Worm (Caenorhabditis elegans) whole organism, L1 larva: Measurements from ENCODE around the gene nhr-27.

Experiments used
- C16A3.4 ChIP-seq: fragments of 150-350 bp; optimal IDR thresholded peaks from 2 replicates; lab custom pipeline; 2014; ENCODE audit warnings: missing biosample characterization, missing genetic modification characterization
- aha-1 ChIP-seq: fragments of 150-350 bp; optimal IDR thresholded peaks from 2 replicates; lab custom pipeline; 2014; ENCODE audit warnings: missing biosample characterization, missing genetic modification characterization
- aly-2 ChIP-seq: fragments of 150-350 bp; optimal IDR thresholded peaks from 2 replicates; lab custom pipeline; 2014; ENCODE audit warnings: missing biosample characterization, missing genetic modification characterization
- blmp-1 ChIP-seq: fragments of 150-350 bp; optimal IDR thresholded peaks from 2 replicates; lab custom pipeline; 2014; ENCODE audit warnings: missing biosample characterization, missing genetic modification characterization
- ceh-63 ChIP-seq: fragments of 200-800 bp; sonication (Bioruptor generic); optimal IDR thresholded peaks from 2 replicates; lab custom pipeline; 2018; ENCODE audit warnings: mild to moderate bottlenecking, missing genetic modification characterization, missing compliant biosample characterization
- ceh-82 ChIP-seq, 3 experiments: fragments of 150-350 bp in 1 of 3; sonication (generic microtip) in 2 of 3; optimal IDR thresholded peaks; 2 replicates each; lab custom pipeline; 2014 to 2017; ENCODE audit warnings: missing biosample characterization in 3 of 3, missing genetic modification characterization in 3 of 3
- ceh-88 ChIP-seq: fragments of 200-800 bp; sonication (Bioruptor generic); IDR thresholded peaks from 2 replicates; pipeline ENCODE4 v1.3.6; 2022; ENCODE audit warnings: missing genetic modification characterization, missing compliant biosample characterization
- ceh-90 ChIP-seq: sonication (generic microtip); optimal IDR thresholded peaks from 2 replicates; lab custom pipeline; 2016; ENCODE audit warnings: missing genetic modification characterization, missing compliant biosample characterization
- ces-1 ChIP-seq: fragments of 150-350 bp; optimal IDR thresholded peaks from 2 replicates; lab custom pipeline; 2014; ENCODE audit warnings: missing biosample characterization, missing genetic modification reagents, missing genetic modification characterization
- efl-1 ChIP-seq, 4 experiments: fragments of 150-350 bp; optimal IDR thresholded peaks in 3 of 4; peaks in 1 of 4; 1 replicate in 1 of 4; 2 replicates in 3 of 4; lab custom pipeline; 2014; ENCODE audit warnings: missing biosample characterization in 2 of 4, missing genetic modification characterization in 2 of 4, missing genetic modification reagents in 2 of 4
- efl-3 ChIP-seq: fragments of 200-800 bp; sonication (Bioruptor generic); optimal IDR thresholded peaks from 2 replicates; lab custom pipeline; 2018; ENCODE audit warnings: mild to moderate bottlenecking, missing genetic modification characterization, missing compliant biosample characterization
- ets-5 ChIP-seq: fragments of 200-800 bp; sonication (Bioruptor generic); IDR thresholded peaks from 2 replicates; pipeline ENCODE4 v1.3.6; 2022; ENCODE audit warnings: missing genetic modification characterization, missing compliant biosample characterization
- fkh-10 ChIP-seq: sonication (generic microtip); optimal IDR thresholded peaks from 2 replicates; lab custom pipeline; 2017; ENCODE audit warnings: missing biosample characterization, missing genetic modification reagents, missing genetic modification characterization
- fkh-4 ChIP-seq: sonication (generic microtip); optimal IDR thresholded peaks from 2 replicates; lab custom pipeline; 2016; ENCODE audit warnings: missing compliant biosample characterization, missing genetic modification characterization, borderline replicate concordance
- fos-1 ChIP-seq: fragments of 150-350 bp; optimal IDR thresholded peaks from 2 replicates; lab custom pipeline; 2014; ENCODE audit warnings: missing biosample characterization, missing genetic modification characterization
- grh-1 ChIP-seq: fragments of 200-800 bp; sonication (Bioruptor generic); IDR thresholded peaks from 2 replicates; pipeline ENCODE4 v1.3.6; 2022; ENCODE audit warnings: missing genetic modification reagents, missing genetic modification characterization, missing compliant biosample characterization
- hlh-17 ChIP-seq: fragments of 200-800 bp; sonication (Bioruptor generic); optimal IDR thresholded peaks from 2 replicates; lab custom pipeline; 2018; ENCODE audit warnings: missing genetic modification characterization, mild to moderate bottlenecking, missing compliant biosample characterization, moderate library complexity, borderline replicate concordance
- jun-1 ChIP-seq: fragments of 150-350 bp; optimal IDR thresholded peaks from 2 replicates; lab custom pipeline; 2014; ENCODE audit warnings: missing biosample characterization, missing genetic modification reagents, missing genetic modification characterization
- lin-13 ChIP-seq: fragments of 150-350 bp; optimal IDR thresholded peaks from 2 replicates; lab custom pipeline; 2014; ENCODE audit warnings: missing biosample characterization, missing genetic modification reagents, missing genetic modification characterization
- lin-14 ChIP-seq: fragments of 200-800 bp; sonication (Bioruptor generic); optimal IDR thresholded peaks from 2 replicates; lab custom pipeline; 2018; ENCODE audit warnings: mild to moderate bottlenecking, missing genetic modification characterization, moderate library complexity, missing compliant biosample characterization
- lin-15B ChIP-seq: fragments of 150-350 bp; sonication (generic microtip); optimal IDR thresholded peaks from 3 replicates; lab custom pipeline; 2014; ENCODE audit warnings: missing biosample characterization, missing genetic modification characterization
- lin-35 ChIP-seq, 2 experiments: fragments of 150-350 bp; optimal IDR thresholded peaks; 2 replicates each; lab custom pipeline; 2014; ENCODE audit warnings: missing biosample characterization in 2 of 2, missing genetic modification characterization in 2 of 2, missing genetic modification reagents in 2 of 2
- lin-39 ChIP-seq: fragments of 150-350 bp; optimal IDR thresholded peaks from 2 replicates; lab custom pipeline; 2014; ENCODE audit warnings: missing biosample characterization, missing genetic modification reagents, missing genetic modification characterization
- lsy-2 ChIP-seq, 2 experiments: fragments of 150-350 bp; optimal IDR thresholded peaks; 2 replicates each; lab custom pipeline; 2014; ENCODE audit warnings: missing biosample characterization in 2 of 2, missing genetic modification characterization in 2 of 2
- mdl-1 ChIP-seq, 2 experiments: fragments of 150-350 bp; optimal IDR thresholded peaks; 2 replicates each; lab custom pipeline; 2014 to 2017; ENCODE audit warnings: missing biosample characterization in 2 of 2, missing genetic modification characterization in 2 of 2, inconsistent platforms in 1 of 2
- mef-2 ChIP-seq: fragments of 150-350 bp; optimal IDR thresholded peaks from 2 replicates; lab custom pipeline; 2014; ENCODE audit warnings: missing biosample characterization, missing genetic modification characterization
- mep-1 ChIP-seq: fragments of 150-350 bp; optimal IDR thresholded peaks from 2 replicates; lab custom pipeline; 2014; ENCODE audit warnings: missing biosample characterization, missing genetic modification characterization
- nhr-11 ChIP-seq: fragments of 150-350 bp; optimal IDR thresholded peaks from 2 replicates; lab custom pipeline; 2014; ENCODE audit warnings: missing biosample characterization, missing genetic modification characterization
- nhr-19 ChIP-seq: fragments of 200-800 bp; sonication (Bioruptor generic); conservative IDR thresholded peaks from 2 replicates; pipeline ENCODE4 v1.3.6; 2022; ENCODE audit warnings: missing genetic modification characterization, missing compliant biosample characterization
- nhr-28 ChIP-seq: fragments of 150-350 bp; optimal IDR thresholded peaks from 2 replicates; lab custom pipeline; 2014; ENCODE audit warnings: missing biosample characterization, missing genetic modification characterization
- nhr-77 ChIP-seq: fragments of 150-350 bp; optimal IDR thresholded peaks from 2 replicates; lab custom pipeline; 2014; ENCODE audit warnings: missing biosample characterization, missing genetic modification characterization
- nhr-84 ChIP-seq: sonication (generic microtip); optimal IDR thresholded peaks from 2 replicates; lab custom pipeline; 2017; ENCODE audit warnings: missing biosample characterization, missing genetic modification characterization
- nhr-85 ChIP-seq: sonication (generic microtip); peaks from one replicate; lab custom pipeline; 2016; ENCODE audit warnings: missing genetic modification characterization, inconsistent platforms, missing compliant biosample characterization
- nhr-90 ChIP-seq: sonication (generic microtip); optimal IDR thresholded peaks from 2 replicates; lab custom pipeline; 2016; ENCODE audit warnings: mild to moderate bottlenecking, missing genetic modification characterization, missing compliant biosample characterization; ENCODE audit not compliant: poor library complexity
- rnt-1 ChIP-seq: sonication (generic microtip); optimal IDR thresholded peaks from 2 replicates; lab custom pipeline; 2016; ENCODE audit warnings: mild to moderate bottlenecking, missing genetic modification characterization, moderate library complexity, missing compliant biosample characterization
- skn-1 ChIP-seq: fragments of 150-350 bp; optimal IDR thresholded peaks from 2 replicates; lab custom pipeline; 2014; ENCODE audit warnings: missing biosample characterization, missing genetic modification characterization
- snpc-4 ChIP-seq: fragments of 150-350 bp; optimal IDR thresholded peaks from 2 replicates; lab custom pipeline; 2014; ENCODE audit warnings: missing biosample characterization, missing genetic modification characterization
- sptf-1 ChIP-seq: fragments of 150-350 bp; optimal IDR thresholded peaks from 2 replicates; lab custom pipeline; 2014; ENCODE audit warnings: missing biosample characterization, missing genetic modification characterization
- sup-37 ChIP-seq: fragments of 200-800 bp; sonication (Bioruptor generic); optimal IDR thresholded peaks from 2 replicates; lab custom pipeline; 2018; ENCODE audit warnings: mild to moderate bottlenecking, missing genetic modification characterization, missing compliant biosample characterization
- swsn-7 ChIP-seq: sonication (generic microtip); optimal IDR thresholded peaks from 2 replicates; lab custom pipeline; 2016; ENCODE audit warnings: missing genetic modification characterization, missing compliant biosample characterization
- tbx-2 ChIP-seq: sonication (generic microtip); optimal IDR thresholded peaks from 2 replicates; lab custom pipeline; 2016; ENCODE audit warnings: missing genetic modification characterization, missing compliant biosample characterization
- tlp-1 ChIP-seq: fragments of 150-350 bp; optimal IDR thresholded peaks from 2 replicates; lab custom pipeline; 2014; ENCODE audit warnings: missing biosample characterization, missing genetic modification characterization
- unc-86 ChIP-seq: sonication (generic microtip); optimal IDR thresholded peaks from 2 replicates; lab custom pipeline; 2016; ENCODE audit warnings: missing genetic modification characterization, missing compliant biosample characterization
- unc-98 ChIP-seq: fragments of 200-800 bp; sonication (Bioruptor generic); IDR thresholded peaks from 2 replicates; pipeline ENCODE4 v1.3.6; 2022; ENCODE audit warnings: missing genetic modification characterization, missing compliant biosample characterization
- vab-15 ChIP-seq: sonication (generic microtip); optimal IDR thresholded peaks from 2 replicates; lab custom pipeline; 2017; ENCODE audit warnings: missing genotype, mild to moderate bottlenecking, missing genetic modification characterization, missing compliant biosample characterization
- xbp-1 ChIP-seq: sonication (generic microtip); optimal IDR thresholded peaks from 2 replicates; lab custom pipeline; 2016; ENCODE audit warnings: missing genetic modification characterization, missing compliant biosample characterization
- ztf-11 ChIP-seq, 2 experiments: sonication (generic microtip); optimal IDR thresholded peaks; 2 replicates each; lab custom pipeline; 2016 to 2017; ENCODE audit warnings: missing genetic modification characterization in 2 of 2, missing biosample characterization in 1 of 2, missing compliant biosample characterization in 1 of 2
- ztf-4 ChIP-seq: fragments of 150-350 bp; optimal IDR thresholded peaks from 2 replicates; lab custom pipeline; 2014; ENCODE audit warnings: missing biosample characterization, missing genetic modification characterization

Gene nhr-27

DNA sequence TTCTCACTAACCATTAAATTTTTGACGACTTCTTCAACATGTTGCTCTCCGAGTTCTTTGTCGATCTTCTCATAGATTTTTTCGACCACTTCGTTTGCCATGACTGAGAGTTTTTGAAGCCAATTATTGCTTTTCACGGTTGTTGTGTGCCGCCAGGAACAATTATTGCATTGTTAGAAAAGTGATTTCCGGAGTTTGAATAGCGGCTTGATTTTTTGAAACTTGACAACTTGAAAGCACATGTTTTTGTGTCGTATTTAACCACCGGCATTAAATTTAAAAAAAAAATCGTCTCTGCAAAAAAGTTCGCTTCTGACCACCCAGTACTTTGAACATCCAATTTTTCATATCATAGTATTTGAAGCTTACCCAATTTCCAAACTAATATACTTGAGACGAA lies 37.9 kb upstream of the nhr-27 start, which contains the start of gene C52G5.3:
Gene C52G5.3 (minus strand): TSS at position 101 of the 400 bp plus-strand sequence.
- no peak for TF ChIP-seq snpc-4 (tag; lab: Kevin White, UChicago)
- TF ChIP-seq efl-1 (optimal IDR thresholded peaks at IDR 0.05; lab: Kevin White, UChicago), result no peak
- TF ChIP-seq efl-1 (GFP tag; optimal IDR thresholded peaks at IDR 0.05 in 1 of 2; lab: Kevin White, UChicago), result peak in 1 of 2 experiments; percentile 38
- no peak for TF ChIP-seq ceh-88 (GFP tag; lab: Robert Waterston, UW)
- TF ChIP-seq aha-1 (tag; lab: Kevin White, UChicago), result no peak
- no peak for TF ChIP-seq vab-15 (tag; lab: Kevin White, UChicago)
- no peak for TF ChIP-seq lsy-2 (tag; optimal IDR thresholded peaks at IDR 0.05; lab: Kevin White, UChicago)
- TF ChIP-seq, all 84 proteins: peak for 1

DNA sequence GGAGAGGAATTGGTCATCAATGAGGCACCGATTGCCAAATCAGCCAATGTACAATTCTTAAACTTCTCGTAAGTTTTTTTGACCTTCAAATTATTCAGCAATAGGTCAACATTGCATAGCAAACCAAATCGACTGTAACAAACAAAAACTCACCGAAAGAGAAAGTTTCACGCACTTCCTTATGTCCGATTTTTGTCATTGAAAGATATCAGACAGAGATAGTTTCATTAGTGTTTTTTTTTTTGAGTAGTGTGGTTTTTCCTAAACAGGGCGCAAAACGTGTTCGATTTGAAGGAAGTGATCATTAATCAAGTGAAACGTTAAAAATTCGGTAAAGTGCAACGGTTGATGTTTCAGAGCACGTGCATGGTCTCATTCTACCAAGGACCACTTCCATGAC lies 36.1 kb upstream of the nhr-27 start:
- TF ChIP-seq blmp-1 (peak; percentile 67), nhr-85 (tag; lab: Kevin White, UChicago) (peak; percentile 78), unc-86 (tag; lab: Kevin White, UChicago) (no peak), lin-14 (peak; percentile 5)

DNA sequence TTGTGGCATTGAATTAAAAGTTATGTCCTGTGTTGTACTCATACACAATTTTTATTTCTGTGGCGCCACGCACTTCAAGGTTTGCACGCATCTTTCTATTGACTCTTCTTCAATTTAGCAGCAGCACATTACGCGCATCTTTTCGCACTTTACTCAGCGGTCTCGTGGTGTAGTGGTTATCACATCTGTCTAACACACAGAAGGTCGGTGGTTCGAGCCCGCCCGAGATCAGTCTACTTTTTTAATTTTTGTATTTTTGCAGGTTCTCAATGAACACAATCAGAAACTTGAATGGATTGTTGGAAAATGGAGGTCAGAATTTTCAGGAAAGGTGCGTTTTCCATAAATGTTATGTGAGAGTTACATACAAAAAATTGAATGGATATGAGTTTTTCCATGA lies 35.4 kb upstream of the nhr-27 start:
- TF ChIP-seq tlp-1 (tag; lab: Kevin White, UChicago) (no peak), ztf-11 (tag; optimal IDR thresholded peaks at IDR 0.05; lab: Kevin White, UChicago) (peak in 1 of 2 experiments; percentile 4), C16A3.4 (tag; lab: Kevin White, UChicago) (peak; percentile 32), ceh-88 (GFP tag; lab: Robert Waterston, UW) (0 out of 2 replicates have a peak, but pooled peaks have one; percentile 39), nhr-28 (tag; lab: Kevin White, UChicago) (no peak), jun-1 (tag; lab: Kevin White, UChicago) (no peak), fkh-10 (GFP tag; lab: Kevin White, UChicago) (peak; percentile 20), ets-5 (GFP tag; lab: Robert Waterston, UW) (no peak), skn-1 (peak; percentile 14), lin-35 (GFP tag; optimal IDR thresholded peaks at IDR 0.05; lab: Kevin White, UChicago) (peak; percentile 31 to 75), ztf-4 (tag; lab: Kevin White, UChicago) (no peak), efl-3 (GFP tag; lab: Kevin White, UChicago) (no peak), ceh-90 (no peak), xbp-1 (tag; lab: Kevin White, UChicago) (peak; percentile 48), ceh-82 (tag; optimal IDR thresholded peaks at IDR 0.05; lab: Kevin White, UChicago) (peak; percentile 17 to 39 (median 34)), ces-1 (GFP tag; lab: Kevin White, UChicago) (no peak), fkh-4 (tag; lab: Kevin White, UChicago) (peak; percentile 5), grh-1 (GFP tag; lab: Robert Waterston, UW) (peak; percentile 37; the same call in 1 of the 2 replicates), nhr-85 (tag; lab: Kevin White, UChicago) (peak; percentile 76), nhr-11 (tag; lab: Kevin White, UChicago) (no peak), rnt-1 (peak; percentile 71), mef-2 (no peak), lin-39 (no peak), sptf-1 (tag; lab: Kevin White, UChicago) (no peak), vab-15 (tag; lab: Kevin White, UChicago) (no peak), ceh-63 (GFP tag; lab: Kevin White, UChicago) (no peak), hlh-17 (GFP tag; lab: Kevin White, UChicago) (no peak), sup-37 (GFP tag; lab: Kevin White, UChicago) (no peak), aly-2 (tag; lab: Kevin White, UChicago) (no peak), tbx-2 (peak; percentile 43), aha-1 (tag; lab: Kevin White, UChicago) (no peak), unc-86 (tag; lab: Kevin White, UChicago) (no peak), nhr-77 (tag; lab: Kevin White, UChicago) (no peak), unc-98 (GFP tag; lab: Robert Waterston, UW) (no peak), efl-1 (optimal IDR thresholded peaks at IDR 0.05; lab: Kevin White, UChicago) (peak; percentile 0 to 12), efl-1 (GFP tag; optimal IDR thresholded peaks at IDR 0.05 in 1 of 2; lab: Kevin White, UChicago) (peak in 1 of 2 experiments; percentile 89), lin-15B (no peak), mep-1 (tag; lab: Kevin White, UChicago) (no peak), lin-13 (GFP tag; lab: Kevin White, UChicago) (no peak), nhr-90 (tag; lab: Kevin White, UChicago) (peak; percentile 66), mdl-1 (tag; optimal IDR thresholded peaks at IDR 0.05; lab: Kevin White, UChicago) (peak in 1 of 2 experiments; percentile 51), fos-1 (tag; lab: Kevin White, UChicago) (peak; percentile 19), nhr-84 (no peak), swsn-7 (tag; lab: Kevin White, UChicago) (peak; percentile 58), nhr-19 (GFP tag; lab: Robert Waterston, UW) (peak; percentile 73)
